Fruit fly (Drosophila melanogaster): ENCODE measurements around the gene CG13917.

The CG13917 gene

DNA sequence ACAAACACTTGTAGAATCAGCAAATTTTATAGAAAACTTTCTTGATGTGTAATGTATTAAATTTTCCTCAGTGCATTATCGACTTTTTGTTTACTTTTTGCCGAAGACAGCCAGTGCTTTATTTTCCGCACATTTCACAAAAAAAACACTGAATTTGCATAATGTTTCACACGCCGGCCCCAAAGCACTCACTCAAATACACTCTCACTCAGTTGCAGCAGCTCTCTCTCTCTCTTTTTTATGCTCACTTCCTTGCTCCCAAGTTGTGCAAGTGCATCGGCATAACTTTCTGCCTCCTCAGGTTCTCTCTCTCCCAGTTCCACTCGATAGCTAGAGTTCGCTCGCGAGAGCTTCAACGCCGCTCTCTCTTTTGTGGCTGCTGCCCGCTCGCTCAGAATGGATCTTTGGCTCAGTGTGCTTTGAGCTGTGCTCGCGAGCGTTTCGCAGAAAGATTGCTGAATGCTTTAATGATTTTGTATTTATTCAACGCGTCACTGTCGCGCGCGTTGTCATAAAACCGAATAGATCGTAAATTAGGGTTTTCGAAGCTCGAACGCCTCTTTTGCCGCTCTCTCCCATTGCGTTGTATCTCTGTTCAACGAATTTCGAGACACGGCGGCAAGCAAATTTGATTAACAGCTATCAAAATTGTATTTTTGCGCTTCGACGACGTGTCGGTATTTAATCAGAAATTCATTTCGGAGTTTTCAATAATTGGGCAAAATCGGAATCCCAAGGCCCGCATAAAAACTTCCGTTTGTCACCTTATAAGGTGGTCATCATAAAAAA is 10.0 kb downstream of the CG13917 start:
- peak; percentile 26 for TF ChIP-seq CG7045 (GFP tag; optimal IDR thresholded peaks at IDR 0.05)
- no peak for TF ChIP-seq CG7101 (tag; optimal IDR thresholded peaks at IDR 0.05)
- no peak for TF ChIP-seq pad (GFP tag; optimal IDR thresholded peaks at IDR 0.05)
- peak; percentile 13 for TF ChIP-seq Crg-1 (GFP tag; optimal IDR thresholded peaks at IDR 0.05)
- TF ChIP-seq kay (GFP tag; ENCODE audit: borderline replicate concordance) = no peak
- no peak for TF ChIP-seq CG1620 (GFP tag; optimal IDR thresholded peaks at IDR 0.05)
- TF ChIP-seq tj (GFP tag; optimal IDR thresholded peaks at IDR 0.05) = peak; percentile 80
- TF ChIP-seq Clk (GFP tag; optimal IDR thresholded peaks at IDR 0.05) = no peak
- TF ChIP-seq Mnt (GFP tag; optimal IDR thresholded peaks at IDR 0.05) = peak; percentile 68
- TF ChIP-seq cnc (optimal IDR thresholded peaks at IDR 0.05) = no peak
- TF ChIP-seq toe (GFP tag; optimal IDR thresholded peaks at IDR 0.05) = no peak
- peak; percentile 10 for TF ChIP-seq CG11617 (GFP tag; optimal IDR thresholded peaks at IDR 0.05)
- peak; percentile 60 for TF ChIP-seq CG33017 (tag; optimal IDR thresholded peaks at IDR 0.05)
- TF ChIP-seq bab1 (GFP tag; optimal IDR thresholded peaks at IDR 0.05) = peak; percentile 73
- no peak for TF ChIP-seq CG5204 (GFP tag; optimal IDR thresholded peaks at IDR 0.05)
- TF ChIP-seq cic (GFP tag; optimal IDR thresholded peaks at IDR 0.05) = peak; percentile 75
- peak; percentile 45 for TF ChIP-seq Hr96 (GFP tag; optimal IDR thresholded peaks at IDR 0.05)
- TF ChIP-seq ovo (GFP tag; optimal IDR thresholded peaks at IDR 0.05) = peak; percentile 53
- peak; percentile 16 for TF ChIP-seq CG14711 (tag; optimal IDR thresholded peaks at IDR 0.05)
- TF ChIP-seq CG12768 (GFP tag; optimal IDR thresholded peaks at IDR 0.05) = peak; percentile 65

DNA sequence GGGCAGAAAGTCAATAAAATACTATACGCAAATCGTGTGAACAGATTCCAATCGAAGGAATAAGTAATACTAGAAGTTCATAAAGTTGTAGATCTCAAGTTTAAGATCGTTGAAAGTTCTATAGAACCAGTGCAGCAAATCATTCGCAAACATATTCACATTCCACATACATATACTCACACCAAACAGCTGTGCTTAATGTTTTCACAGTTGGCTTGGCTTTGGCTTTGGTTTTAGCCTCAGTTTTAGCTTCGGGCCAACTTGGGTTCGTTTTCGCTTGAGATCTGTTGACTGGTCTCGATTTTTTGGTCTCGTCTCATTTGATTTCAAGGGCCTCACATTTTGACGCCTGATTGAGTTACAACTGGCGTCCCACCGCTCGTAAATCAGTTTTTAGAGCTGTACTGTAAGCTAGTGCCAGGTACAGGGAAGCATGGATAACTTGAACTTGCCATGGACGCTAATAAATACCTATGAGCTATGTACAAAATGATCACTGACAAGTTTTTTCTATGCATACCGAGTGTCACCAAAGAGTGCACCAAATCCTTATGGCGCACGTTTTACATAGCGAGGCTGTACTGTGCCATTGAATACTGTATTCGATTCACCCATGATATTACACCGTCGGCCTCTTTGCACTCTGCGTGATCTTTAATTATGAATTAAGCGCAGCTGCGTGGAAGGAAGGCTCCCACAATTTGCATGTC is 10.8 kb downstream of the CG13917 start:
- TF ChIP-seq CG5204 (GFP tag; optimal IDR thresholded peaks at IDR 0.05) (peak; percentile 81), kay (GFP tag; ENCODE audit: borderline replicate concordance) (peak; percentile 51), cic (GFP tag; optimal IDR thresholded peaks at IDR 0.05) (no peak), ovo (GFP tag; optimal IDR thresholded peaks at IDR 0.05) (no peak), CG11617 (GFP tag; optimal IDR thresholded peaks at IDR 0.05) (peak; percentile 37), Crg-1 (GFP tag; optimal IDR thresholded peaks at IDR 0.05) (peak; percentile 52), tj (GFP tag; optimal IDR thresholded peaks at IDR 0.05) (peak; percentile 28), CG12768 (GFP tag; optimal IDR thresholded peaks at IDR 0.05) (peak; percentile 79), Clk (GFP tag; optimal IDR thresholded peaks at IDR 0.05) (peak; percentile 68), CG1620 (GFP tag; optimal IDR thresholded peaks at IDR 0.05) (peak; percentile 62), CG7045 (GFP tag; optimal IDR thresholded peaks at IDR 0.05) (peak; percentile 82), pad (GFP tag; optimal IDR thresholded peaks at IDR 0.05) (peak; percentile 48), CG7101 (tag; optimal IDR thresholded peaks at IDR 0.05) (peak; percentile 78), cnc (optimal IDR thresholded peaks at IDR 0.05) (no peak), CG14711 (tag; optimal IDR thresholded peaks at IDR 0.05) (peak; percentile 70), toe (GFP tag; optimal IDR thresholded peaks at IDR 0.05) (peak; percentile 77), Hr96 (GFP tag; optimal IDR thresholded peaks at IDR 0.05) (peak; percentile 63), bab1 (GFP tag; optimal IDR thresholded peaks at IDR 0.05) (peak; percentile 75), CG33017 (tag; optimal IDR thresholded peaks at IDR 0.05) (peak; percentile 81), Mnt (GFP tag; optimal IDR thresholded peaks at IDR 0.05) (peak; percentile 46)

DNA sequence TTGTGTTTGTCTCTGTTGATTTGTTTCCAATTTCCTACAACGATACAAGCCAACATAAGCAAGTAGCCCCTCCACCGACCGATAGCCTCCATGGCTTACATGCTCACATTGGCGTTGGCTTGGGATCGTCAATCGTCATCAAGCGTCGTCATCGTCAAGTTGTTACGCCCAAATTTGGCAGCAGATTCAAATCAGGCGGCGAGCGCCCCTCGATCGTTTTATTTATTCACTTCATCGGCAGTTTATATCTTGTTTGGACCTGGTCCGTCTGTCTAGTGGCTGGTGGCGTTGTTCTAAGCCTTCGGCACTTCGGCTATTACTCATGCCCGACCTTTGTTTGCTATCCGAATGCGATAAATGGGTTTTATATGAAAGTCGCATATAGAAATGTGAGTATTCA is 13.7 kb downstream of the CG13917 start:
- peak; percentile 49 for TF ChIP-seq kay (GFP tag; ENCODE audit: borderline replicate concordance)
- no peak for TF ChIP-seq tj (GFP tag; optimal IDR thresholded peaks at IDR 0.05)
- no peak for TF ChIP-seq CG11617 (GFP tag; optimal IDR thresholded peaks at IDR 0.05)
- no peak for TF ChIP-seq Hr96 (GFP tag; optimal IDR thresholded peaks at IDR 0.05)

DNA sequence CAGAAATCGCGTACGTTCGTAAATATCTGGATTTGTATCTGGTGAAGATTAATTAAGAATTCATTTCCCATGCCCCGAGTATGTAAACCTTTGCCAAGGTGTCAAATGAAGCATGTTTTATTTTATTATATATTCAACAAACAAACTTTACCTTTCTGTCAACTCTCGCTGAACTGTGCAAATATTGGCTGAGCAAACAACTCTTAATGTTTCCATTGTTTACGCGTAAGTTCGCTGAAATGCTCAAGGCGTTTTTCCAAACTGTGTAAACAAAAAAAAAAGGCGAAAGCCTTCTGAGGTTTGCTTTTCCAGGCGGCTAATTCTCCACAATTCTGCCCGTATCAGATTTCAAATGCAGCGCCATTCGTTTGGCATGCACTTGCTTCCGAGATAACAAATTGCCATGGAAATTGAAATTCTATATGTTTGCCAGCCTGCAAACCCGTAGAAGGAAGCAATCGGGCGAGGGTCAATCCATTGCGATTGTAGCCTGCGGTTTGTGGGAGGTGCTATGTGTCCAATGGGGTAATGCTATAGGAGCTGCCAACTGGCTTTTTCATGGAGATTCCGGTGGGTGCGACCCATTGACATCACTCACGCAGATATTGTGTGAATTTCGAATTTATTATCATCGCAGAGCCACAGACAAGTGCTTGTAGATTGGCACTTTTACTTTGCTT is 15.3 kb downstream of the CG13917 start:
- TF ChIP-seq cic (GFP tag; optimal IDR thresholded peaks at IDR 0.05) (peak; percentile 96), CG7101 (tag; optimal IDR thresholded peaks at IDR 0.05) (peak; percentile 92), CG12768 (GFP tag; optimal IDR thresholded peaks at IDR 0.05) (peak; percentile 95), Hr96 (GFP tag; optimal IDR thresholded peaks at IDR 0.05) (peak; percentile 78), CG11617 (GFP tag; optimal IDR thresholded peaks at IDR 0.05) (peak; percentile 83), tj (GFP tag; optimal IDR thresholded peaks at IDR 0.05) (peak; percentile 80), CG33017 (tag; optimal IDR thresholded peaks at IDR 0.05) (peak; percentile 85), kay (GFP tag; ENCODE audit: borderline replicate concordance) (no peak), CG5204 (GFP tag; optimal IDR thresholded peaks at IDR 0.05) (peak; percentile 79), toe (GFP tag; optimal IDR thresholded peaks at IDR 0.05) (peak; percentile 84), ovo (GFP tag; optimal IDR thresholded peaks at IDR 0.05) (peak; percentile 97), Clk (GFP tag; optimal IDR thresholded peaks at IDR 0.05) (peak; percentile 86), cnc (optimal IDR thresholded peaks at IDR 0.05) (no peak), Crg-1 (GFP tag; optimal IDR thresholded peaks at IDR 0.05) (peak; percentile 97), pad (GFP tag; optimal IDR thresholded peaks at IDR 0.05) (peak; percentile 74), CG1620 (GFP tag; optimal IDR thresholded peaks at IDR 0.05) (peak; percentile 92), bab1 (GFP tag; optimal IDR thresholded peaks at IDR 0.05) (peak; percentile 3), CG7045 (GFP tag; optimal IDR thresholded peaks at IDR 0.05) (peak; percentile 96), Mnt (GFP tag; optimal IDR thresholded peaks at IDR 0.05) (peak; percentile 71), CG14711 (tag; optimal IDR thresholded peaks at IDR 0.05) (peak; percentile 82)
